Fruit fly (Drosophila melanogaster): ENCODE results near the gene Mau2.

The Mau2 gene

DNA sequence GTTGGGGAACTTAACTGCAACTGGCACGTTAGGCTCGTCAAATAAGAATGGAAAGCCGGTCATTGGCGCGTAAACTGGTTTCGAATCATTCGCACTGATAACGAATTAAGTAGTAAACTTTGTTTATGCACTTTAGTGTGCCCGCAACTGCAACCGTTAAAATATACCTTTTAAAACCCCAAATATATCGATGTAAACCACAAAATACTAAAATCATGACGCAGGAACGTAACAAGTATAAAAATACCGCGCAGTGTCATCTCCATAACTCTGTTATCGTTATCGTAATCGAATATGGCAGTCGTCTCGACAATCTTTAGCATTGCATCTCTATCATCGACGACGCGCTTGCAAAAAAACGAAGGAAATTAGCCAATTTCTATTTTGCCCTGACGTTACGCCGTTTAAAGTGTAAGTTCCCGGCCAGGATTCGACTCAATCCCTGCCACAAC, 16.3 kb downstream of the Mau2 start, which contains the start of the genes CG31344 and Caf1-55 (continued):
- no peak for TF ChIP-seq Lim3 (GFP tag; IDR thresholded peaks at IDR 0.05)
- TF ChIP-seq eyg (GFP tag; optimal IDR thresholded peaks at IDR 0.05): no peak
- peak; percentile 66 for TF ChIP-seq Abd-B (GFP tag; optimal IDR thresholded peaks at IDR 0.05)
- 0 out of 2 replicates have a peak, but pooled peaks have one; percentile 18 for TF ChIP-seq Rfx (GFP tag; IDR thresholded peaks at IDR 0.05)
- TF ChIP-seq CG2712 (tag; optimal IDR thresholded peaks at IDR 0.05): peak; percentile 42
- no peak for TF ChIP-seq kah (GFP tag; optimal IDR thresholded peaks at IDR 0.05)
- no peak for TF ChIP-seq ewg (GFP tag; optimal IDR thresholded peaks at IDR 0.05)
- no peak for TF ChIP-seq HHEX (GFP tag; optimal IDR thresholded peaks at IDR 0.05)
- TF ChIP-seq wek (GFP tag; optimal IDR thresholded peaks at IDR 0.05): no peak
- TF ChIP-seq Dip3 (GFP tag; optimal IDR thresholded peaks at IDR 0.05): no peak
- no peak for TF ChIP-seq z (GFP tag; IDR thresholded peaks at IDR 0.05)
- TF ChIP-seq pb (GFP tag; optimal IDR thresholded peaks at IDR 0.05): no peak
- no peak for TF ChIP-seq CG32772 (GFP tag; IDR thresholded peaks at IDR 0.05)
- TF ChIP-seq CG17186 (GFP tag; optimal IDR thresholded peaks at IDR 0.05): peak; percentile 3
- TF ChIP-seq CG10267 (tag; optimal IDR thresholded peaks at IDR 0.05): peak; percentile 37
- TF ChIP-seq CG13894 (tag; optimal IDR thresholded peaks at IDR 0.05): no peak
- TF ChIP-seq CG15514 (GFP tag; optimal IDR thresholded peaks at IDR 0.05): peak; percentile 68
- TF ChIP-seq CG15601 (tag; optimal IDR thresholded peaks at IDR 0.05): peak; percentile 32
- TF ChIP-seq Sox102F (GFP tag; optimal IDR thresholded peaks at IDR 0.05): no peak
- no peak for TF ChIP-seq usp (GFP tag; optimal IDR thresholded peaks at IDR 0.05)
- peak; percentile 17; the same call in 1 of the 3 replicates for TF ChIP-seq ci (GFP tag; IDR thresholded peaks at IDR 0.05)
- no peak for TF ChIP-seq Taf1 (GFP tag; IDR thresholded peaks at IDR 0.05)
- TF ChIP-seq CG18476 (GFP tag; optimal IDR thresholded peaks at IDR 0.05): no peak
- TF ChIP-seq insv (GFP tag; optimal IDR thresholded peaks at IDR 0.05): peak in 1 of 2 experiments; percentile 18
- TF ChIP-seq nom (GFP tag; optimal IDR thresholded peaks at IDR 0.05): no peak
- peak; percentile 42; the same call in 1 of the 2 replicates for TF ChIP-seq vvl (GFP tag; IDR thresholded peaks at IDR 0.05)
- no peak for TF ChIP-seq Rx (GFP tag; IDR thresholded peaks at IDR 0.05)
- TF ChIP-seq E2f1 (GFP tag; IDR thresholded peaks at IDR 0.05): no peak
- peak; percentile 71 for TF ChIP-seq CG16813 (GFP tag; IDR thresholded peaks at IDR 0.05; ENCODE audit: partially characterized antibody)
- no peak for TF ChIP-seq pfk (GFP tag; optimal IDR thresholded peaks at IDR 0.05)
- peak; percentile 12 for TF ChIP-seq CG13624 (GFP tag; optimal IDR thresholded peaks at IDR 0.05)
- TF ChIP-seq CG3726 (GFP tag; IDR thresholded peaks at IDR 0.05): no peak
- no peak for TF ChIP-seq Six4 (GFP tag; optimal IDR thresholded peaks at IDR 0.05)
- no peak for TF ChIP-seq CG2678 (tag; optimal IDR thresholded peaks at IDR 0.05)
- no peak for TF ChIP-seq croc (GFP tag; conservative IDR thresholded peaks at IDR 0.05)
- no peak for TF ChIP-seq tap (tag; optimal IDR thresholded peaks at IDR 0.05)
- TF ChIP-seq yki (optimal IDR thresholded peaks at IDR 0.05): no peak
- TF ChIP-seq CG10654 (GFP tag; optimal IDR thresholded peaks at IDR 0.05): no peak
- no peak for TF ChIP-seq klu (GFP tag; IDR thresholded peaks at IDR 0.05)
- peak in 1 of 2 experiments; percentile 32 for TF ChIP-seq dpn (GFP tag; optimal IDR thresholded peaks at IDR 0.05)
- no peak for TF ChIP-seq Oli (tag; optimal IDR thresholded peaks at IDR 0.05)
- TF ChIP-seq Sry-β (GFP tag; optimal IDR thresholded peaks at IDR 0.05): no peak
- peak; percentile 16; the same call in 1 of the 3 replicates for TF ChIP-seq ken (GFP tag; IDR thresholded peaks at IDR 0.05)
- no peak for TF ChIP-seq CG9817 (tag; optimal IDR thresholded peaks at IDR 0.05)
- peak; percentile 28 for TF ChIP-seq B-H2 (GFP tag; optimal IDR thresholded peaks at IDR 0.05)
- TF ChIP-seq dan (GFP tag; IDR thresholded peaks at IDR 0.05): no peak
- no peak for TF ChIP-seq fd3F (GFP tag; optimal IDR thresholded peaks at IDR 0.05)
- no peak for TF ChIP-seq eve (GFP tag; optimal IDR thresholded peaks at IDR 0.05)
- TF ChIP-seq Aef1 (GFP tag; IDR thresholded peaks at IDR 0.05): no peak
- peak; percentile 84 for TF ChIP-seq unc-4 (GFP tag; IDR thresholded peaks at IDR 0.05; ENCODE audit: partially characterized antibody)
- TF ChIP-seq tgo (GFP tag; IDR thresholded peaks at IDR 0.05): no peak

Data from whole organism, embryonic.